Fruit fly (Drosophila melanogaster) whole organism, embryonic: ENCODE results near the gene MAPk-Ak2.

Experiments used
- Antp ChIP-seq: fragments of 200-800 bp; sonication (Bioruptor generic); optimal IDR thresholded peaks from 3 replicates; lab custom pipeline; 2016; ENCODE audit warnings: missing biosample characterization, missing genetic modification characterization
- Awh ChIP-seq: fragments of 200-800 bp; sonication (Bioruptor generic); IDR thresholded peaks from 2 replicates; pipeline ENCODE4, ENCODE4 v1.3.6; 2022; ENCODE audit warnings: missing biosample characterization, missing genetic modification characterization
- B-H1 ChIP-seq: fragments of 200-800 bp; sonication (Bioruptor generic); IDR thresholded peaks from 3 replicates; pipeline ENCODE4 v1.3.6; 2022; ENCODE audit warnings: missing biosample characterization, missing genetic modification characterization
- Bgb ChIP-seq: fragments of 200-800 bp; sonication (Bioruptor generic); IDR thresholded peaks from 2 replicates; pipeline ENCODE4 v1.3.6; 2022; ENCODE audit warnings: missing biosample characterization, missing genetic modification characterization; ENCODE audit not compliant: partially characterized antibody
- CG10209 ChIP-seq: fragments of 200-800 bp; sonication (Bioruptor generic); optimal IDR thresholded peaks from 3 replicates; lab custom pipeline; 2017; ENCODE audit warnings: missing biosample characterization, mild to moderate bottlenecking, missing genetic modification characterization, missing genetic modification reagents
- CG10274 ChIP-seq: fragments of 200-800 bp; sonication (Bioruptor generic); optimal IDR thresholded peaks from 3 replicates; lab custom pipeline; 2017; ENCODE audit warnings: missing biosample characterization, mild to moderate bottlenecking, missing genetic modification characterization
- CG10366 ChIP-seq: fragments of 200-800 bp; sonication (Bioruptor generic); IDR thresholded peaks from 2 replicates; pipeline ENCODE4 v1.3.6; 2022; ENCODE audit warnings: missing biosample characterization, missing genetic modification characterization
- CG11504 ChIP-seq: fragments of 200-800 bp; sonication (Bioruptor generic); optimal IDR thresholded peaks from 3 replicates; lab custom pipeline; 2019; ENCODE audit warnings: missing biosample characterization, mild to moderate bottlenecking, missing genetic modification characterization, moderate library complexity
- CG12155 ChIP-seq: fragments of 200-800 bp; sonication (Bioruptor generic); optimal IDR thresholded peaks from 3 replicates; lab custom pipeline; 2016; ENCODE audit warnings: missing biosample characterization, missing genetic modification characterization
- CG13624 ChIP-seq: fragments of 200-800 bp; sonication (Bioruptor generic); optimal IDR thresholded peaks from 2 replicates; lab custom pipeline; 2016; ENCODE audit warnings: missing biosample characterization, missing genetic modification characterization
- CG13894 ChIP-seq: fragments of 200-800 bp; sonication (Bioruptor generic); optimal IDR thresholded peaks from 3 replicates; lab custom pipeline; 2018; ENCODE audit warnings: missing biosample characterization, mild to moderate bottlenecking, missing genetic modification characterization, moderate library complexity
- CG14965 ChIP-seq: fragments of 200-800 bp; sonication (Bioruptor generic); optimal IDR thresholded peaks from 2 replicates; lab custom pipeline; 2016; ENCODE audit warnings: missing biosample characterization, missing genetic modification characterization, borderline replicate concordance
- CG15073 ChIP-seq: fragments of 200-800 bp; sonication (Bioruptor generic); optimal IDR thresholded peaks from 2 replicates; lab custom pipeline; 2016; ENCODE audit warnings: missing biosample characterization, missing genetic modification characterization
- CG15514 ChIP-seq: fragments of 200-800 bp; sonication (Bioruptor generic); optimal IDR thresholded peaks from 3 replicates; lab custom pipeline; 2017; ENCODE audit warnings: missing biosample characterization, missing genetic modification characterization, mild to moderate bottlenecking, moderate library complexity, missing genetic modification reagents
- CG15601 ChIP-seq: fragments of 200-800 bp; sonication (Bioruptor generic); optimal IDR thresholded peaks from 3 replicates; lab custom pipeline; 2019; ENCODE audit warnings: missing biosample characterization, mild to moderate bottlenecking, missing genetic modification characterization, moderate library complexity
- CG17568 ChIP-seq: fragments of 200-800 bp; sonication (Bioruptor generic); optimal IDR thresholded peaks from 2 replicates; lab custom pipeline; 2018; ENCODE audit warnings: missing biosample characterization, mild to moderate bottlenecking, missing genetic modification characterization, moderate library complexity
- CG17612 ChIP-seq: fragments of 200-800 bp; sonication (Bioruptor generic); IDR thresholded peaks from 2 replicates; pipeline ENCODE4 v1.3.6; 2022; ENCODE audit warnings: missing biosample characterization, missing genetic modification characterization
- CG18764 ChIP-seq: fragments of 200-800 bp; sonication (Bioruptor generic); optimal IDR thresholded peaks from 3 replicates; lab custom pipeline; 2016; ENCODE audit warnings: missing biosample characterization, missing genetic modification characterization
- CG3847 ChIP-seq: fragments of 200-800 bp; sonication (Bioruptor generic); IDR thresholded peaks from 2 replicates; pipeline ENCODE4 v1.3.6; 2022; ENCODE audit warnings: missing biosample characterization, missing genetic modification characterization
- CG4854 ChIP-seq: fragments of 200-800 bp; sonication (Bioruptor generic); optimal IDR thresholded peaks from 2 replicates; lab custom pipeline; 2016; ENCODE audit warnings: missing biosample characterization, missing genetic modification characterization, inconsistent platforms
- CG6175 ChIP-seq: fragments of 200-800 bp; sonication (Bioruptor generic); IDR thresholded peaks from 3 replicates; pipeline ENCODE4 v1.3.6; 2022; ENCODE audit warnings: missing biosample characterization, missing genetic modification characterization
- CG7745 ChIP-seq: fragments of 200-800 bp; sonication (Bioruptor generic); optimal IDR thresholded peaks from 2 replicates; lab custom pipeline; 2018; ENCODE audit warnings: missing biosample characterization, mild to moderate bottlenecking, missing genetic modification characterization, moderate library complexity
- CG8478 ChIP-seq: fragments of >200 bp; optimal IDR thresholded peaks from 2 replicates; lab custom pipeline; 2018
- Doc3 ChIP-seq: fragments of 200-800 bp; sonication (Bioruptor generic); IDR thresholded peaks from 3 replicates; pipeline ENCODE4 v1.3.6; 2022; ENCODE audit warnings: missing biosample characterization, missing genetic modification characterization; ENCODE audit not compliant: partially characterized antibody
- Ets97D ChIP-seq: fragments of 200-800 bp; sonication (Bioruptor generic); optimal IDR thresholded peaks from 3 replicates; lab custom pipeline; 2016; ENCODE audit warnings: missing biosample characterization, missing genetic modification characterization
- Fer2 ChIP-seq: fragments of 200-800 bp; sonication (Bioruptor generic); optimal IDR thresholded peaks from 2 replicates; lab custom pipeline; 2018; ENCODE audit warnings: missing biosample characterization, mild to moderate bottlenecking, missing genetic modification characterization, moderate library complexity
- aop ChIP-seq: fragments of 200-800 bp; sonication (Bioruptor generic); IDR thresholded peaks from 2 replicates; pipeline ENCODE4 v1.3.6; 2022; ENCODE audit warnings: missing biosample characterization, missing genetic modification characterization
- ara ChIP-seq: fragments of 200-800 bp; sonication (Bioruptor generic); IDR thresholded peaks from 2 replicates; pipeline ENCODE4 v1.3.6; 2022; ENCODE audit warnings: missing biosample characterization, missing genetic modification characterization
- bcd ChIP-seq: fragments of 200-800 bp; sonication (Bioruptor generic); optimal IDR thresholded peaks from 2 replicates; lab custom pipeline; 2017; ENCODE audit warnings: missing biosample characterization, mild to moderate bottlenecking, missing genetic modification characterization
- da ChIP-seq: fragments of 200-800 bp; sonication (Bioruptor generic); optimal IDR thresholded peaks from 2 replicates; lab custom pipeline; 2016; ENCODE audit warnings: missing biosample characterization, missing genetic modification characterization
- dimm ChIP-seq: fragments of 200-800 bp; sonication (Bioruptor generic); IDR thresholded peaks from 2 replicates; pipeline ENCODE4 v1.3.6; 2022; ENCODE audit warnings: missing biosample characterization, missing genetic modification characterization
- exex ChIP-seq: fragments of 200-800 bp; sonication (Bioruptor generic); optimal IDR thresholded peaks from 4 replicates; lab custom pipeline; 2018; ENCODE audit warnings: missing biosample characterization, mild to moderate bottlenecking, missing genetic modification characterization, moderate library complexity
- grn ChIP-seq: fragments of 200-800 bp; sonication (Bioruptor generic); optimal IDR thresholded peaks from 3 replicates; lab custom pipeline; 2017; ENCODE audit warnings: missing biosample characterization, missing genetic modification characterization
- ind ChIP-seq: fragments of 200-800 bp; sonication (Bioruptor generic); optimal IDR thresholded peaks from 3 replicates; lab custom pipeline; 2016; ENCODE audit warnings: missing biosample characterization, missing genetic modification characterization
- maf-S ChIP-seq: fragments of 200-800 bp; sonication (Bioruptor generic); optimal IDR thresholded peaks from 2 replicates; lab custom pipeline; 2016; ENCODE audit warnings: missing biosample characterization, missing genetic modification characterization
- mirr ChIP-seq: fragments of 200-800 bp; sonication (Bioruptor generic); optimal IDR thresholded peaks from 3 replicates; lab custom pipeline; 2018; ENCODE audit warnings: missing biosample characterization, mild to moderate bottlenecking, missing genetic modification characterization
- nau ChIP-seq: fragments of 200-800 bp; sonication (Bioruptor generic); optimal IDR thresholded peaks from 3 replicates; lab custom pipeline; 2017; ENCODE audit warnings: missing biosample characterization, mild to moderate bottlenecking, missing genetic modification characterization, missing genetic modification reagents
- pnt ChIP-seq: fragments of 200-800 bp; sonication (Bioruptor generic); optimal IDR thresholded peaks from 3 replicates; lab custom pipeline; 2016; ENCODE audit warnings: missing biosample characterization, missing genetic modification characterization
- pros ChIP-seq: fragments of 200-800 bp; sonication (Bioruptor generic); optimal IDR thresholded peaks from 3 replicates; lab custom pipeline; 2019; ENCODE audit warnings: missing biosample characterization, mild to moderate bottlenecking, missing genetic modification characterization, moderate library complexity
- pzg ChIP-seq: fragments of 200-800 bp; sonication (Bioruptor generic); optimal IDR thresholded peaks from 3 replicates; lab custom pipeline; 2018; ENCODE audit warnings: missing biosample characterization, mild to moderate bottlenecking, missing genetic modification characterization, moderate library complexity
- schlank ChIP-seq: fragments of 200-800 bp; sonication (Bioruptor generic); optimal IDR thresholded peaks from 2 replicates; lab custom pipeline; 2018; ENCODE audit warnings: missing biosample characterization, mild to moderate bottlenecking, missing genetic modification characterization
- sens-2 ChIP-seq: fragments of 200-800 bp; sonication (Bioruptor generic); IDR thresholded peaks from 2 replicates; pipeline ENCODE4 v1.3.6; 2022; ENCODE audit warnings: missing biosample characterization, missing genetic modification characterization
- shn ChIP-seq: fragments of 200-800 bp; sonication (Bioruptor generic); optimal IDR thresholded peaks from 3 replicates; lab custom pipeline; 2016; ENCODE audit warnings: missing biosample characterization, missing genetic modification characterization
- tgo ChIP-seq: fragments of 200-800 bp; sonication (Bioruptor generic); IDR thresholded peaks from 3 replicates; pipeline ENCODE4 v1.3.6; 2022; ENCODE audit warnings: missing biosample characterization, missing genetic modification characterization
- tin ChIP-seq: fragments of 200-800 bp; sonication (Bioruptor generic); optimal IDR thresholded peaks from 3 replicates; lab custom pipeline; 2016; ENCODE audit warnings: missing biosample characterization, missing genetic modification characterization
- tll ChIP-seq, 2 experiments: fragments of 200-800 bp in 1 of 2; fragments of >200 bp in 1 of 2; sonication (Bioruptor generic) in 1 of 2; optimal IDR thresholded peaks; 2 replicates each; lab custom pipeline; 2017 to 2019; ENCODE audit warnings: missing biosample characterization in 2 of 2, missing genetic modification characterization in 2 of 2, mild to moderate bottlenecking in 1 of 2, moderate library complexity in 1 of 2
- toy ChIP-seq: fragments of 200-800 bp; sonication (Bioruptor generic); IDR thresholded peaks from 2 replicates; pipeline ENCODE4 v1.3.6; 2022; ENCODE audit warnings: missing biosample characterization, missing genetic modification characterization
- trem ChIP-seq: fragments of 200-800 bp; optimal IDR thresholded peaks from 3 replicates; lab custom pipeline; 2019; ENCODE audit warnings: missing biosample characterization, mild to moderate bottlenecking, missing genetic modification characterization, moderate library complexity
- trh ChIP-seq: fragments of 200-800 bp; sonication (Bioruptor generic); optimal IDR thresholded peaks from 2 replicates; lab custom pipeline; 2016; ENCODE audit warnings: missing biosample characterization, missing genetic modification characterization
- z ChIP-seq: fragments of 200-800 bp; sonication (Bioruptor generic); IDR thresholded peaks from 3 replicates; pipeline ENCODE4 v1.3.6; 2022; ENCODE audit warnings: missing biosample characterization, missing genetic modification characterization

Gene MAPk-Ak2

DNA sequence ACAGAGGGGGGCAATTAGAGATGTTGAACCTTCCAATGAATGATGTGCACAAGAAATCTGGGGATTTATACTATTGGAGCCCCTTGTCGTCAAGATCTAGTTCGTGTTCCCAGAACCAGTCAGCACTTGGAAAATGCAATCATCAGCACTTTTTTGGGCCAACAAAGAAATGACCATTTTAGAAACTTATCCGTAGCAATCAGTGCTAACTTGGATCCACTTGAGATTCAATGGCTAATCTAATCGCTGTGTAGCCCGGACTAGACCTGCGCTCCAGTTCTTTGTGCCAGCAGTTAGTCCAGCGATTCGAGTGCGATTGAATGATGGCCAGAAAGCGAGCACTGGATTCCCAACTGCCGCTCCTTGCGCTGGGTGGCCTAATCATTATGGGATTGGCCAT, 31.6 kb downstream of the MAPk-Ak2 start, which contains the start of gene CG15773:
Gene CG15773, plus strand, starts transcription at position 301 of the 400 bp plus-strand sequence.
- TF ChIP-seq CG7745: no peak
- peak; percentile 84 for TF ChIP-seq CG15514
- peak; percentile 26 for TF ChIP-seq grn (GFP tag; lab: Kevin White, UChicago)
- TF ChIP-seq exex: peak; percentile 8

DNA sequence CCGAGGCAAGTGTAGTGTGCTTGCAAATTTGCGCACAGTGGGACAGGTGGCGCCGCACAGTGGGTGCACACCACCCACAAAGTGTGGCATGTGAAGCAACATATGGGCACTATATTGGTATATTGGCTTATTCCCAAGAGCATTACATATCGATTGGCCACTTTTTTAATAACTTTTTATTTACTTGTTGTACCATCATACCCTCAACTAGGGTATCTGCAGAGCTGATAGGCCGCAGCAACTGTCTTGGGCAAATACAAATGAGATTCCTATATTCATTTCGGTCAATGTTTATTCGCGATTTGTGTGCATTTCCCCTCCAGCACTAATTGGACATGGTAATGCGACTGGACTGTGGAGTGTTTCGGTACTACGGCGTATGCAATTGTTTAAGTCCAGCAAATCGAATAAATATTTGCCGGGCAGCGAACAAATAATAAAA, 39.2 kb downstream of the MAPk-Ak2 start:
- TF ChIP-seq CG3847 (no peak), CG14965 (GFP tag; lab: Kevin White, UChicago) (peak; percentile 8), tin (GFP tag; lab: Kevin White, UChicago) (peak; percentile 36), dimm (GFP tag; lab: Robert Waterston, UW) (peak; percentile 18; the same call in 1 of the 2 replicates), pzg (GFP tag; lab: Kevin White, UChicago) (no peak), Awh (GFP tag; lab: Robert Waterston, UW) (0 out of 2 replicates have a peak, but pooled peaks have one; percentile 35), CG17612 (GFP tag; lab: Robert Waterston, UW) (no peak), tgo (GFP tag; lab: Robert Waterston, UW) (peak; percentile 38; the same call in 1 of the 3 replicates), trh (GFP tag; lab: Kevin White, UChicago) (no peak), pros (GFP tag; lab: Kevin White, UChicago) (no peak), CG13624 (GFP tag; lab: Kevin White, UChicago) (no peak), CG10366 (GFP tag; lab: Robert Waterston, UW) (peak; percentile 40; the same call in 1 of the 2 replicates), trem (tag; lab: Kevin White, UChicago) (no peak), CG8478 (lab: Kevin White, UChicago) (no peak), z (GFP tag; lab: Robert Waterston, UW) (no peak), CG4854 (GFP tag; lab: Kevin White, UChicago) (no peak), ind (GFP tag; lab: Kevin White, UChicago) (peak; percentile 48), mirr (GFP tag; lab: Kevin White, UChicago) (no peak), ara (GFP tag; lab: Robert Waterston, UW) (peak; percentile 43; the same call in 1 of the 2 replicates), shn (peak; percentile 18), Fer2 (no peak), B-H1 (no peak), CG6175 (GFP tag; lab: Robert Waterston, UW) (no peak), CG18764 (GFP tag; lab: Kevin White, UChicago) (no peak), CG15073 (GFP tag; lab: Kevin White, UChicago) (no peak), CG10274 (GFP tag; lab: Kevin White, UChicago) (peak; percentile 6), toy (GFP tag; lab: Robert Waterston, UW) (no peak), CG13894 (tag; lab: Kevin White, UChicago) (no peak), CG15601 (tag; lab: Kevin White, UChicago) (peak; percentile 27), Bgb (GFP tag; lab: Robert Waterston, UW) (no peak), CG11504 (tag; lab: Kevin White, UChicago) (peak; percentile 72), Doc3 (GFP tag; lab: Robert Waterston, UW) (no peak), tll (GFP tag; optimal IDR thresholded peaks at IDR 0.05; lab: Kevin White, UChicago) (no peak), CG12155 (GFP tag; lab: Kevin White, UChicago) (no peak), Antp (GFP tag; lab: Kevin White, UChicago) (peak; percentile 52), sens-2 (GFP tag; lab: Robert Waterston, UW) (no peak), aop (GFP tag; lab: Robert Waterston, UW) (no peak), Ets97D (GFP tag; lab: Kevin White, UChicago) (no peak), nau (GFP tag; lab: Kevin White, UChicago) (peak; percentile 62), maf-S (no peak), CG17568 (GFP tag; lab: Kevin White, UChicago) (peak; percentile 16), CG10209 (GFP tag; lab: Kevin White, UChicago) (peak; percentile 43), da (GFP tag; lab: Kevin White, UChicago) (no peak), bcd (GFP tag; lab: Kevin White, UChicago) (peak; percentile 40), schlank (tag; lab: Kevin White, UChicago) (no peak), pnt (GFP tag; lab: Kevin White, UChicago) (peak; percentile 40)
